Fruit fly (Drosophila melanogaster): ENCODE data around the gene Clp.

Clp gene

dm6 chr2L:852647-853111 is 32.9 kb downstream of the Clp start, which contains the start of the genes CG4291 and kraken:
Gene CG4291, minus strand, starts transcription at chr2L:852730.
Gene kraken, plus strand, starts transcription at chr2L:852768.
- TF ChIP-seq achi (GFP tag; optimal IDR thresholded peaks at IDR 0.05) (peak; percentile 33), Hr4 (GFP tag; optimal IDR thresholded peaks at IDR 0.05) (peak; percentile 31), cyc (GFP tag; optimal IDR thresholded peaks at IDR 0.05) (peak; percentile 28), CG6276 (GFP tag; optimal IDR thresholded peaks at IDR 0.05) (no peak), CG11762 (GFP tag; optimal IDR thresholded peaks at IDR 0.05; ENCODE audit: insufficient read depth) (no peak), CG16779 (tag; optimal IDR thresholded peaks at IDR 0.05) (peak; percentile 32), CG31627 (GFP tag; optimal IDR thresholded peaks at IDR 0.05) (peak; percentile 47), Eip93F (GFP tag; optimal IDR thresholded peaks at IDR 0.05) (no peak), CG6808 (GFP tag; optimal IDR thresholded peaks at IDR 0.05) (no peak), esn (GFP tag; optimal IDR thresholded peaks at IDR 0.05) (peak; percentile 46), eg (GFP tag; IDR thresholded peaks at IDR 0.05) (peak; percentile 53; the same call in 2 of the 3 replicates), CG3919 (GFP tag; optimal IDR thresholded peaks at IDR 0.05) (peak; percentile 54), CG9139 (GFP tag; optimal IDR thresholded peaks at IDR 0.05) (no peak), Eip78C (GFP tag) (peak; percentile 69), salr (GFP tag; optimal IDR thresholded peaks at IDR 0.05) (no peak), svp (GFP tag) (peak; percentile 83), CG10669 (GFP tag; optimal IDR thresholded peaks at IDR 0.05) (no peak), CG6163 (GFP tag; IDR thresholded peaks at IDR 0.05) (peak; percentile 46; the same call in 1 of the 3 replicates), dsx (GFP tag; optimal IDR thresholded peaks at IDR 0.05; ENCODE audit: poor library complexity, severe bottlenecking) (no peak), CG15336 (GFP tag; IDR thresholded peaks at IDR 0.05) (peak; percentile 33; the same call in 1 of the 2 replicates), fd59A (GFP tag; optimal IDR thresholded peaks at IDR 0.05) (no peak), CG11902 (GFP tag; optimal IDR thresholded peaks at IDR 0.05) (no peak), Smox (GFP tag; optimal IDR thresholded peaks at IDR 0.05) (peak; percentile 20), CG34406 (GFP tag; optimal IDR thresholded peaks at IDR 0.05) (peak; percentile 5), fkh (GFP tag; optimal IDR thresholded peaks at IDR 0.05) (peak; percentile 90), Hr38 (GFP tag; optimal IDR thresholded peaks at IDR 0.05) (no peak), CG1621 (tag; optimal IDR thresholded peaks at IDR 0.05) (peak; percentile 75), Sox14 (GFP tag; optimal IDR thresholded peaks at IDR 0.05) (peak; percentile 58), CG6792 (GFP tag; optimal IDR thresholded peaks at IDR 0.05) (no peak), OdsH (GFP tag; optimal IDR thresholded peaks at IDR 0.05) (peak; percentile 11), ss (GFP tag; optimal IDR thresholded peaks at IDR 0.05) (peak; percentile 3 to 22), Ets21C (GFP tag; optimal IDR thresholded peaks at IDR 0.05) (no peak), lz (GFP tag; optimal IDR thresholded peaks at IDR 0.05) (peak; percentile 24), vri (GFP tag; optimal IDR thresholded peaks at IDR 0.05) (peak; percentile 18), CG11294 (GFP tag; IDR thresholded peaks at IDR 0.05) (0 out of 2 replicates have a peak, but pooled peaks have one; percentile 8), acj6 (GFP tag; optimal IDR thresholded peaks at IDR 0.05) (peak; percentile 3), CG6854 (GFP tag; optimal IDR thresholded peaks at IDR 0.05) (no peak), CG32006 (GFP tag; optimal IDR thresholded peaks at IDR 0.05) (peak; percentile 13), pdm3 (GFP tag; optimal IDR thresholded peaks at IDR 0.05) (peak; percentile 20), CG7368 (GFP tag; optimal IDR thresholded peaks at IDR 0.05) (no peak), topi (GFP tag; optimal IDR thresholded peaks at IDR 0.05) (peak; percentile 54), CG3032 (tag; optimal IDR thresholded peaks at IDR 0.05) (peak; percentile 18), Hr39 (GFP tag; optimal IDR thresholded peaks at IDR 0.05) (peak; percentile 45), CG10631 (GFP tag; optimal IDR thresholded peaks at IDR 0.05) (no peak), Eip75B (GFP tag; optimal IDR thresholded peaks at IDR 0.05) (peak; percentile 16)

Data from whole organism, prepupa.